Worm (Caenorhabditis elegans): ENCODE results near the gene Y14H12B.2.

Gene Y14H12B.2

DNA sequence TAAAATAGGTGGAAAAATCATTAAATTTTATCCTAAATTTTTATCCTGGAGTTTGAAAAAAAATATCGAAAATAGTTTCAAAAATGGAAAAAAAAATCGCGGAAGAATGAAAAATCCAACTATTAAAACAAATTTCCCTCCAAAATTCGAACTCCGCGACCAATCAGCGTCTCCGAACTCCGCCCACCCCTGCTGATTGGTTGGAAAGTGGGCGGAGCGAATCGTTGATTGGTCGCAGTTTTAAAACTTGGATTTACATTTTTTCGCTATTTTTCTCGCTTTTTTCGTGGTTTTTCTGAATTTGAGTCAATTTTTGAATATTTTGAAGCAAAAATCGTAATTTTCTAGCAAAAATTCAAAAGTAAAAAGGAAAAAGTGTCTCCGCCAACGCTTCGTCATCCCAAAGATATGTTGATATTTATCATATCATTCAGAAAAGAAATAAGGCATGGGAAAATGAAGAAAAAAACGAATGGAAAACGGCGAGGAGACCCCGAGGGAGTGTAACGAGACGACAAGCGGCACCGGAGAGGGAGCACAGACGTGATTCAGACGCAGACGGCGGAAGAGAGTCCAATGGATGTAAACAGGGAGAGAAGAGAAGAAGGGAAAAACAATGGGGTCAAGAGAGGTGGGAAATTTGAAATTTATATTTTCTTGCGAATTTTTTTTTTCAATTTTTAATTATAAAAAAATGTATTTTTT is 2.9 kb downstream of the Y14H12B.2 start:
- TF ChIP-seq zag-1 (tag; optimal IDR thresholded peaks at IDR 0.05): no peak
- no peak for TF ChIP-seq dmd-8 (GFP tag; IDR thresholded peaks at IDR 0.05)
- peak in 1 of 2 experiments; percentile 69 for TF ChIP-seq unc-62 (GFP tag; optimal IDR thresholded peaks at IDR 0.05 in 1 of 2)
- TF ChIP-seq unc-62 (tag; optimal IDR thresholded peaks at IDR 0.05): no peak
- TF ChIP-seq hmg-1.1 (GFP tag; IDR thresholded peaks at IDR 0.05): peak; percentile 67
- no peak for TF ChIP-seq ama-1 (optimal IDR thresholded peaks at IDR 0.05)
- TF ChIP-seq daf-12 (tag; optimal IDR thresholded peaks at IDR 0.05): no peak
- TF ChIP-seq aha-1 (tag): peak; percentile 68
- TF ChIP-seq F44E2.7 (GFP tag; IDR thresholded peaks at IDR 0.05): no peak
- TF ChIP-seq zfp-2 (tag; optimal IDR thresholded peaks at IDR 0.05): no peak
- TF ChIP-seq hlh-11 (tag; optimal IDR thresholded peaks at IDR 0.05): peak; percentile 74
- no peak for TF ChIP-seq nhr-25 (tag; optimal IDR thresholded peaks at IDR 0.05; ENCODE audit: borderline replicate concordance, insufficient read depth)
- no peak for TF ChIP-seq T26A8.4 (GFP tag; IDR thresholded peaks at IDR 0.05)
- TF ChIP-seq zfp-3 (GFP tag; conservative IDR thresholded peaks at IDR 0.05): no peak
- peak; percentile 29; the same call in 1 of the 2 replicates for TF ChIP-seq dmd-6 (GFP tag; IDR thresholded peaks at IDR 0.05)
- TF ChIP-seq Y5F2A.4 (GFP tag; optimal IDR thresholded peaks at IDR 0.05): no peak
- no peak for TF ChIP-seq sdz-12 (GFP tag; optimal IDR thresholded peaks at IDR 0.05)
- TF ChIP-seq daf-16 (GFP tag; optimal IDR thresholded peaks at IDR 0.05): peak; percentile 40 to 57
- TF ChIP-seq daf-16 (tag; optimal IDR thresholded peaks at IDR 0.05): peak; percentile 94
- TF ChIP-seq lim-7 (GFP tag; IDR thresholded peaks at IDR 0.05): no peak
- TF ChIP-seq pqm-1 (tag; optimal IDR thresholded peaks at IDR 0.05): no peak
- TF ChIP-seq lin-1 (GFP tag; IDR thresholded peaks at IDR 0.05): no peak
- no peak for TF ChIP-seq ces-1 (GFP tag; optimal IDR thresholded peaks at IDR 0.05)
- no peak for TF ChIP-seq nhr-102 (tag; optimal IDR thresholded peaks at IDR 0.05)
- TF ChIP-seq pha-4 (GFP tag; IDR thresholded peaks at IDR 0.05): 0 out of 2 replicates have a peak, but pooled peaks have one; percentile 38
- peak; percentile 62 for TF ChIP-seq pha-4 (tag; optimal IDR thresholded peaks at IDR 0.05)
- no peak for TF ChIP-seq nhr-77 (tag; optimal IDR thresholded peaks at IDR 0.05)
- TF ChIP-seq nhr-11 (tag; optimal IDR thresholded peaks at IDR 0.05): peak; percentile 35
- TF ChIP-seq tra-1 (GFP tag; IDR thresholded peaks at IDR 0.05): no peak
- no peak for TF ChIP-seq zip-11 (GFP tag; IDR thresholded peaks at IDR 0.05)
- no peak for TF ChIP-seq snpc-4 (tag; optimal IDR thresholded peaks at IDR 0.05)
- TF ChIP-seq mdl-1 (tag; optimal IDR thresholded peaks at IDR 0.05): peak in 1 of 2 experiments; percentile 41
- peak in 1 of 2 experiments; percentile 49 for TF ChIP-seq lsy-2 (tag; optimal IDR thresholded peaks at IDR 0.05)
- no peak for TF ChIP-seq ztf-11 (tag; optimal IDR thresholded peaks at IDR 0.05)
- no peak for TF ChIP-seq jun-1 (tag; optimal IDR thresholded peaks at IDR 0.05)
- no peak for TF ChIP-seq T20F7.1 (GFP tag; optimal IDR thresholded peaks at IDR 0.05)
- no peak for TF ChIP-seq nhr-10 (tag; optimal IDR thresholded peaks at IDR 0.05)
- no peak for TF ChIP-seq vab-7 (GFP tag; IDR thresholded peaks at IDR 0.05)
- TF ChIP-seq nhr-6 (tag; optimal IDR thresholded peaks at IDR 0.05): peak; percentile 14
- TF ChIP-seq dpl-1 (GFP tag; optimal IDR thresholded peaks at IDR 0.05): peak; percentile 67
- TF ChIP-seq nhr-48 (tag; optimal IDR thresholded peaks at IDR 0.05): no peak
- TF ChIP-seq lin-39 (tag; optimal IDR thresholded peaks at IDR 0.05): no peak
- peak; percentile 51 for TF ChIP-seq mxl-3 (GFP tag; optimal IDR thresholded peaks at IDR 0.05)
- TF ChIP-seq fos-1 (tag; optimal IDR thresholded peaks at IDR 0.05): no peak
- peak; percentile 87 for TF ChIP-seq nhr-28 (tag; optimal IDR thresholded peaks at IDR 0.05)
- no peak for TF ChIP-seq ceh-20 (GFP tag; IDR thresholded peaks at IDR 0.05)
- no peak for TF ChIP-seq cey-2 (tag; optimal IDR thresholded peaks at IDR 0.05; ENCODE audit: borderline replicate concordance, insufficient read depth)
- no peak for TF ChIP-seq mdt-29 (GFP tag; IDR thresholded peaks at IDR 0.05)
- no peak for TF ChIP-seq spr-3 (GFP tag; optimal IDR thresholded peaks at IDR 0.05)
- TF ChIP-seq lin-15B (tag; optimal IDR thresholded peaks at IDR 0.05): no peak
- TF ChIP-seq ceh-28 (tag; optimal IDR thresholded peaks at IDR 0.05): no peak
- TF ChIP-seq zip-2 (tag; optimal IDR thresholded peaks at IDR 0.05): no peak
